Worm (Caenorhabditis elegans) whole organism, early embryonic: Measurements from ENCODE around the gene ifas-2.

Experiments
- B0310.2 ChIP-seq: sonication (generic microtip); optimal IDR thresholded peaks from 2 replicates; lab custom pipeline; 2016; ENCODE audit warnings: mild to moderate bottlenecking, missing genetic modification characterization, missing compliant biosample characterization
- F13C5.2 ChIP-seq: sonication (generic microtip); optimal IDR thresholded peaks from 2 replicates; lab custom pipeline; 2017; ENCODE audit warnings: mild to moderate bottlenecking, missing genetic modification characterization, inconsistent platforms, missing compliant biosample characterization
- aly-1 ChIP-seq: sonication (generic microtip); optimal IDR thresholded peaks from 2 replicates; lab custom pipeline; 2016; ENCODE audit warnings: missing genetic modification characterization, missing compliant biosample characterization
- ama-1 ChIP-seq: fragments of 150-350 bp; optimal IDR thresholded peaks from 2 replicates; lab custom pipeline; 2014
- ceh-13 ChIP-seq: fragments of 200-800 bp; sonication (Bioruptor generic); optimal IDR thresholded peaks from 2 replicates; lab custom pipeline; 2018; ENCODE audit warnings: mild to moderate bottlenecking, missing genetic modification characterization, missing compliant biosample characterization
- ceh-36 ChIP-seq: sonication (generic microtip); optimal IDR thresholded peaks from 2 replicates; lab custom pipeline; 2016; ENCODE audit warnings: missing genetic modification characterization, inconsistent platforms, missing compliant biosample characterization
- ets-7 ChIP-seq: sonication (generic microtip); optimal IDR thresholded peaks from 2 replicates; lab custom pipeline; 2016; ENCODE audit warnings: missing genotype, missing genetic modification characterization, missing compliant biosample characterization
- flt-1 ChIP-seq: fragments of 200-800 bp; sonication (Bioruptor generic); IDR thresholded peaks from 2 replicates; pipeline ENCODE4 v1.3.6; 2022; ENCODE audit warnings: missing genetic modification characterization, missing compliant biosample characterization
- hmbx-1 ChIP-seq: sonication (generic microtip); optimal IDR thresholded peaks from 2 replicates; lab custom pipeline; 2016; ENCODE audit warnings: mild to moderate bottlenecking, missing genetic modification characterization, missing compliant biosample characterization
- hmg-4 ChIP-seq: fragments of 200-800 bp; sonication (Bioruptor generic); optimal IDR thresholded peaks from 2 replicates; lab custom pipeline; 2018; ENCODE audit warnings: mild to moderate bottlenecking, missing genetic modification characterization, missing compliant biosample characterization
- hnd-1 ChIP-seq: sonication (generic microtip); optimal IDR thresholded peaks from 2 replicates; lab custom pipeline; 2016; ENCODE audit warnings: missing genetic modification characterization, missing compliant biosample characterization
- pes-1 ChIP-seq: fragments of 200-800 bp; sonication (Bioruptor generic); IDR thresholded peaks from 2 replicates; pipeline ENCODE4 v1.3.6; 2022; ENCODE audit warnings: missing genetic modification reagents, missing genetic modification characterization, missing compliant biosample characterization
- scrt-1 ChIP-seq: fragments of 200-800 bp; sonication (Bioruptor generic); IDR thresholded peaks from 2 replicates; pipeline ENCODE4 v1.3.6; 2022; ENCODE audit warnings: missing genetic modification characterization, missing compliant biosample characterization
- sea-1 ChIP-seq: fragments of 200-800 bp; sonication (Bioruptor generic); conservative IDR thresholded peaks from 2 replicates; pipeline ENCODE4 v1.3.6; 2022; ENCODE audit warnings: missing genetic modification characterization, missing compliant biosample characterization
- tbx-11 ChIP-seq: fragments of 200-800 bp; sonication (Bioruptor generic); IDR thresholded peaks from 2 replicates; pipeline ENCODE4 v1.3.6; 2022; ENCODE audit warnings: missing genetic modification characterization, missing compliant biosample characterization
- tbx-37 ChIP-seq: fragments of 200-800 bp; sonication (Bioruptor generic); conservative IDR thresholded peaks from 2 replicates; pipeline ENCODE4 v1.3.6; 2022; ENCODE audit warnings: missing genetic modification reagents, missing genetic modification characterization, missing compliant biosample characterization
- tra-4 ChIP-seq: sonication (generic microtip); optimal IDR thresholded peaks from 2 replicates; lab custom pipeline; 2017; ENCODE audit warnings: missing genetic modification characterization, missing compliant biosample characterization

ifas-2 gene

ce11 chrV:16842941-16843340 lies 45.7 kb downstream of the ifas-2 start, which contains the start of gene clec-25:
clec-25 (plus strand) TSS chrV:16843241.
- TF ChIP-seq aly-1 (no peak), hmg-4 (no peak), pes-1 (no peak), flt-1 (GFP tag; lab: Robert Waterston, UW) (no peak), ama-1 (lab: Kevin White, UChicago) (no peak), tbx-11 (GFP tag; lab: Robert Waterston, UW) (no peak), ceh-36 (no peak), hnd-1 (tag; lab: Kevin White, UChicago) (no peak), F13C5.2 (no peak), B0310.2 (tag; lab: Kevin White, UChicago) (no peak), ceh-13 (no peak), tra-4 (tag; lab: Kevin White, UChicago) (no peak), sea-1 (GFP tag; lab: Robert Waterston, UW) (no peak), ets-7 (tag; lab: Kevin White, UChicago) (no peak), hmbx-1 (tag; lab: Kevin White, UChicago) (no peak), scrt-1 (GFP tag; lab: Robert Waterston, UW) (no peak), tbx-37 (GFP tag; lab: Robert Waterston, UW) (no peak)

DNA sequence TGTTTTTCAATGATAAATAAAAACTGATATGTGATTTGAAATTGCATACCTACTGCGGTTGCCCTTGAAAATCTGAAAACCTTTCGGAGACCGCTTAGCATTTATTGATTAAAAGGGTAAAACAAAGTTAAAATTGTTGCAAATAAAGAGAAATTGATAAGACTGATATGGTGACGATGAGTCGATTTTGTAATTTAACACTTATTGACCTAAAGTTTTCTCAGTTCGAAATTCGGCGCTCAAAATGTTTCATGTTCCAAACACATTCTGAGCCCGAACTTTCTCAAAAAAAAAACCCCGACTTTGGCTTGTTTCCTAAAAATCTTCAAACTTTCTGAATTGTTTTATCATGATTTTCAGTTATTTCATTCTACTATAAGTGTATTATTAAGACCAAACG lies 47.7 kb downstream of the ifas-2 start, which contains the start of gene clec-40:
Gene clec-40, minus strand, starts transcription at position 101 of the 400 bp plus-strand sequence.
- no peak for TF ChIP-seq flt-1 (GFP tag; lab: Robert Waterston, UW)
- TF ChIP-seq scrt-1 (GFP tag; lab: Robert Waterston, UW), result no peak
- no peak for TF ChIP-seq tra-4 (tag; lab: Kevin White, UChicago)
- TF ChIP-seq ceh-13, result no peak
- no peak for TF ChIP-seq ama-1 (lab: Kevin White, UChicago)
- TF ChIP-seq ets-7 (tag; lab: Kevin White, UChicago), result no peak
- TF ChIP-seq F13C5.2, result no peak

- TF ChIP-seq aly-1 (no peak), sea-1 (GFP tag; lab: Robert Waterston, UW) (no peak), scrt-1 (GFP tag; lab: Robert Waterston, UW) (no peak), B0310.2 (tag; lab: Kevin White, UChicago) (no peak), ets-7 (tag; lab: Kevin White, UChicago) (no peak), tbx-37 (GFP tag; lab: Robert Waterston, UW) (no peak), ama-1 (lab: Kevin White, UChicago) (no peak), pes-1 (no peak), hnd-1 (tag; lab: Kevin White, UChicago) (no peak), F13C5.2 (no peak), flt-1 (GFP tag; lab: Robert Waterston, UW) (no peak), ceh-13 (no peak), tbx-11 (GFP tag; lab: Robert Waterston, UW) (no peak), ceh-36 (no peak), tra-4 (tag; lab: Kevin White, UChicago) (no peak)
These were observed 48.4 kb downstream of the ifas-2 start for ce11 chrV:16840283-16840682.

DNA sequence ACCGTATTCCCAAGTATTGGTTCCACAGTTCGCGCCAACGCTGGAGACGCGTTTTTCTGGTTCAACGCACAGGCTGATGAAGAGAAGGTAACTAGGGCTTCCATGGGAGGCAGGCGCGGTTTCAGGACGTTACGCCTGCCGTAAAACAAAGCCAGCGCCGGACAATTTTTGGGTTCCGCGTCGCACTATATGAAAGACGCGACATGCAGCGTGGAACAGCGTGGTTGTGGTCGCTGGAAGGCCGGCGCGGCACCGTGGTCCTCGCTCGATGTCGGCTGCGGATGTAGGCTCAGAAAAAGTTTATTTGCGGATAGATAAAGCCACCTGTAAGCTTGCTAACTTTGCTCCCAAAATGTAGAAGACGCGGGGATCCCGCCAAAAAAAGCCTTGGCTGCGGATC lies 50.3 kb downstream of the ifas-2 start:
- TF ChIP-seq sea-1 (GFP tag; lab: Robert Waterston, UW), result no peak
- no peak for TF ChIP-seq hmbx-1 (tag; lab: Kevin White, UChicago)
- TF ChIP-seq pes-1, result no peak
- no peak for TF ChIP-seq aly-1
- no peak for TF ChIP-seq tra-4 (tag; lab: Kevin White, UChicago)
- TF ChIP-seq tbx-37 (GFP tag; lab: Robert Waterston, UW), result no peak
- no peak for TF ChIP-seq F13C5.2
- TF ChIP-seq tbx-11 (GFP tag; lab: Robert Waterston, UW), result no peak
- no peak for TF ChIP-seq ama-1 (lab: Kevin White, UChicago)
- no peak for TF ChIP-seq hnd-1 (tag; lab: Kevin White, UChicago)
- no peak for TF ChIP-seq ets-7 (tag; lab: Kevin White, UChicago)
- TF ChIP-seq flt-1 (GFP tag; lab: Robert Waterston, UW), result no peak
- no peak for TF ChIP-seq B0310.2 (tag; lab: Kevin White, UChicago)
- TF ChIP-seq ceh-13, result no peak
- no peak for TF ChIP-seq ceh-36
- no peak for TF ChIP-seq hmg-4
